Worm (Caenorhabditis elegans) whole organism, L2 larva: ENCODE results near the gene acy-3.

Source experiments
- C34F6.9 ChIP-seq: fragments of 150-350 bp; optimal IDR thresholded peaks from 2 replicates; lab custom pipeline; 2014; ENCODE audit warnings: missing biosample characterization, missing genetic modification characterization
- F13H6.1 ChIP-seq: sonication (generic microtip); optimal IDR thresholded peaks from 2 replicates; lab custom pipeline; 2016; ENCODE audit warnings: missing genetic modification characterization, missing compliant biosample characterization
- ZK546.5 ChIP-seq: sonication (generic microtip); optimal IDR thresholded peaks from 2 replicates; lab custom pipeline; 2017; ENCODE audit warnings: missing biosample characterization, missing genetic modification characterization
- aly-2 ChIP-seq: fragments of 150-350 bp; optimal IDR thresholded peaks from 2 replicates; lab custom pipeline; 2014; ENCODE audit warnings: missing biosample characterization, missing genetic modification characterization
- ama-1 ChIP-seq: fragments of 150-350 bp; optimal IDR thresholded peaks from 2 replicates; lab custom pipeline; 2018; ENCODE audit warnings: inconsistent platforms
- blmp-1 ChIP-seq: sonication (generic microtip); optimal IDR thresholded peaks from 2 replicates; lab custom pipeline; 2017; ENCODE audit warnings: missing genetic modification characterization, mild to moderate bottlenecking, missing compliant biosample characterization, antibody characterized with exemption, moderate library complexity; ENCODE audit not compliant: insufficient read depth
- ceh-16 ChIP-seq: fragments of 150-350 bp; optimal IDR thresholded peaks from 2 replicates; lab custom pipeline; 2014; ENCODE audit warnings: missing biosample characterization, missing genetic modification characterization
- crh-2 ChIP-seq: sonication (generic microtip); optimal IDR thresholded peaks from 2 replicates; lab custom pipeline; 2017; ENCODE audit warnings: missing biosample characterization, missing genetic modification characterization
- dmd-4 ChIP-seq: sonication (generic microtip); optimal IDR thresholded peaks from 2 replicates; lab custom pipeline; 2017; ENCODE audit warnings: missing biosample characterization, missing genetic modification characterization
- egl-27 ChIP-seq: sonication (generic microtip); optimal IDR thresholded peaks from 3 replicates; lab custom pipeline; 2017; ENCODE audit warnings: missing biosample characterization, missing genetic modification reagents, missing genetic modification characterization
- fos-1 ChIP-seq: fragments of 150-350 bp; optimal IDR thresholded peaks from 2 replicates; lab custom pipeline; 2014; ENCODE audit warnings: missing biosample characterization, missing genetic modification characterization
- gmeb-1 ChIP-seq: fragments of 150-350 bp; optimal IDR thresholded peaks from 2 replicates; lab custom pipeline; 2014; ENCODE audit warnings: missing biosample characterization, missing genetic modification characterization
- lin-11 ChIP-seq: fragments of 150-350 bp; sonication (generic microtip); optimal IDR thresholded peaks from 2 replicates; lab custom pipeline; 2014; ENCODE audit warnings: missing biosample characterization, missing genetic modification characterization, inconsistent platforms, mixed read lengths
- lin-13 ChIP-seq: fragments of 150-350 bp; optimal IDR thresholded peaks from 2 replicates; lab custom pipeline; 2014; ENCODE audit warnings: missing biosample characterization, missing genetic modification reagents, missing genetic modification characterization
- lin-39 ChIP-seq: fragments of 150-350 bp; optimal IDR thresholded peaks from 2 replicates; lab custom pipeline; 2014; ENCODE audit warnings: missing biosample characterization, missing genetic modification reagents, missing genetic modification characterization
- lsy-2 ChIP-seq, 2 experiments: fragments of 150-350 bp in 1 of 2; sonication (generic microtip) in 1 of 2; optimal IDR thresholded peaks; 2 replicates each; lab custom pipeline; 2014 to 2017; ENCODE audit warnings: missing biosample characterization in 2 of 2, missing genetic modification characterization in 2 of 2
- mbf-1 ChIP-seq: sonication (generic microtip); optimal IDR thresholded peaks from 2 replicates; lab custom pipeline; 2017; ENCODE audit warnings: missing biosample characterization, missing genetic modification characterization
- mdl-1 ChIP-seq, 2 experiments: fragments of 150-350 bp in 1 of 2; sonication (generic microtip) in 1 of 2; optimal IDR thresholded peaks; 2 replicates each; lab custom pipeline; 2017; ENCODE audit warnings: missing biosample characterization in 2 of 2, missing genetic modification characterization in 2 of 2
- nhr-10 ChIP-seq: sonication (generic microtip); optimal IDR thresholded peaks from 2 replicates; lab custom pipeline; 2017; ENCODE audit warnings: missing biosample characterization, missing genetic modification characterization
- nhr-129 ChIP-seq: fragments of 150-350 bp; optimal IDR thresholded peaks from 2 replicates; lab custom pipeline; 2014; ENCODE audit warnings: missing biosample characterization, missing genetic modification characterization
- nhr-21 ChIP-seq: fragments of 150-350 bp; optimal IDR thresholded peaks from 2 replicates; lab custom pipeline; 2014; ENCODE audit warnings: missing biosample characterization, missing genetic modification characterization
- nhr-23 ChIP-seq: fragments of 150-350 bp; optimal IDR thresholded peaks from 2 replicates; lab custom pipeline; 2014; ENCODE audit warnings: missing biosample characterization, missing genetic modification reagents, missing genetic modification characterization
- nhr-237 ChIP-seq: fragments of 150-350 bp; optimal IDR thresholded peaks from 2 replicates; lab custom pipeline; 2014; ENCODE audit warnings: missing biosample characterization, missing genetic modification characterization
- nhr-25 ChIP-seq: fragments of 150-350 bp; sonication (generic microtip); optimal IDR thresholded peaks from 3 replicates; lab custom pipeline; 2014; ENCODE audit warnings: missing biosample characterization, missing genetic modification characterization
- nhr-6 ChIP-seq: fragments of 150-350 bp; optimal IDR thresholded peaks from 2 replicates; lab custom pipeline; 2014; ENCODE audit warnings: missing biosample characterization, missing genetic modification characterization
- nhr-77 ChIP-seq: fragments of 150-350 bp; optimal IDR thresholded peaks from 2 replicates; lab custom pipeline; 2014; ENCODE audit warnings: missing biosample characterization, missing genetic modification characterization
- sem-4 ChIP-seq: fragments of 150-350 bp; optimal IDR thresholded peaks from 2 replicates; lab custom pipeline; 2014; ENCODE audit warnings: missing biosample characterization, missing genetic modification reagents, missing genetic modification characterization
- skn-1 ChIP-seq: sonication (generic microtip); optimal IDR thresholded peaks from 2 replicates; lab custom pipeline; 2017; ENCODE audit warnings: missing biosample characterization, missing genetic modification characterization
- sma-3 ChIP-seq: sonication (generic microtip); optimal IDR thresholded peaks from 2 replicates; lab custom pipeline; 2016; ENCODE audit warnings: missing genetic modification reagents, missing genetic modification characterization, missing compliant biosample characterization
- sma-9 ChIP-seq, 2 experiments: fragments of 150-350 bp in 1 of 2; sonication (generic microtip) in 1 of 2; optimal IDR thresholded peaks; 2 replicates each; lab custom pipeline; 2014 to 2016; ENCODE audit warnings: missing genetic modification characterization in 2 of 2, mild to moderate bottlenecking in 1 of 2, missing biosample characterization in 1 of 2, missing compliant biosample characterization in 1 of 2, missing genetic modification reagents in 1 of 2, moderate library complexity in 1 of 2
- unc-39 ChIP-seq: fragments of 150-350 bp; optimal IDR thresholded peaks from 2 replicates; lab custom pipeline; 2014; ENCODE audit warnings: missing biosample characterization, missing genetic modification characterization
- unc-55 ChIP-seq: fragments of 150-350 bp; sonication (generic microtip); optimal IDR thresholded peaks from 3 replicates; lab custom pipeline; 2014; ENCODE audit warnings: missing biosample characterization, missing genetic modification reagents, missing genetic modification characterization
- zag-1 ChIP-seq: fragments of 150-350 bp; optimal IDR thresholded peaks from 2 replicates; lab custom pipeline; 2014; ENCODE audit warnings: missing biosample characterization, missing genetic modification characterization
- ztf-1 ChIP-seq: fragments of 200-800 bp; sonication (Bioruptor generic); conservative IDR thresholded peaks from 2 replicates; pipeline ENCODE4 v1.3.6; 2022; ENCODE audit warnings: missing genetic modification characterization, missing compliant biosample characterization
- ztf-4 ChIP-seq: fragments of 150-350 bp; optimal IDR thresholded peaks from 2 replicates; lab custom pipeline; 2014; ENCODE audit warnings: missing biosample characterization, missing genetic modification characterization

The acy-3 gene

ce11 chrIII:3781827-3782226 lies 4.5 kb downstream of the acy-3 start:
- TF ChIP-seq C34F6.9 (tag; lab: Kevin White, UChicago) (peak; percentile 12), lin-11 (no peak), ztf-4 (tag; lab: Kevin White, UChicago) (peak; percentile 32), F13H6.1 (peak; percentile 23), nhr-129 (tag; lab: Kevin White, UChicago) (peak; percentile 53), sma-9 (GFP tag; optimal IDR thresholded peaks at IDR 0.05; lab: Kevin White, UChicago) (peak; percentile 27), sma-9 (tag; optimal IDR thresholded peaks at IDR 0.05; lab: Kevin White, UChicago) (no peak), crh-2 (tag; lab: Kevin White, UChicago) (peak; percentile 81), ama-1 (lab: Kevin White, UChicago) (no peak), nhr-23 (tag; lab: Kevin White, UChicago) (no peak)

ce11 chrIII:3774550-3774949 lies 11.7 kb downstream of the acy-3 start:
- TF ChIP-seq nhr-6 = no peak
- TF ChIP-seq nhr-25 (tag; lab: Kevin White, UChicago) = peak; percentile 18

ce11 chrIII:3773173-3773572 lies 13.1 kb downstream of the acy-3 start, which contains the start of gene lec-4:
lec-4 (minus strand) TSS chrIII:3773326.
- TF ChIP-seq unc-55 (GFP tag; lab: Kevin White, UChicago) = peak; percentile 61
- TF ChIP-seq mbf-1 = no peak
- peak; percentile 59 for TF ChIP-seq fos-1 (tag; lab: Kevin White, UChicago)
- TF ChIP-seq nhr-237 (tag; lab: Kevin White, UChicago) = no peak
- TF ChIP-seq crh-2 (tag; lab: Kevin White, UChicago) = peak; percentile 62
- TF ChIP-seq C34F6.9 (tag; lab: Kevin White, UChicago) = peak; percentile 65
- no peak for TF ChIP-seq nhr-23 (tag; lab: Kevin White, UChicago)
- peak; percentile 3 for TF ChIP-seq lin-13 (GFP tag; lab: Kevin White, UChicago)
- no peak for TF ChIP-seq unc-39 (tag; lab: Kevin White, UChicago)
- no peak for TF ChIP-seq ceh-16 (tag; lab: Kevin White, UChicago)
- no peak for TF ChIP-seq skn-1 (tag; lab: Kevin White, UChicago)
- TF ChIP-seq dmd-4 (tag; lab: Kevin White, UChicago) = no peak
- peak; percentile 59 for TF ChIP-seq F13H6.1
- TF ChIP-seq nhr-6 = peak; percentile 60
- TF ChIP-seq aly-2 (tag; lab: Kevin White, UChicago) = no peak
- TF ChIP-seq ama-1 (lab: Kevin White, UChicago) = peak; percentile 51
- no peak for TF ChIP-seq gmeb-1 (tag; lab: Kevin White, UChicago)
- TF ChIP-seq lin-39 (tag; lab: Kevin White, UChicago) = no peak
- peak; percentile 43 for TF ChIP-seq sma-9 (GFP tag; optimal IDR thresholded peaks at IDR 0.05; lab: Kevin White, UChicago)
- TF ChIP-seq sma-9 (tag; optimal IDR thresholded peaks at IDR 0.05; lab: Kevin White, UChicago) = no peak
- TF ChIP-seq egl-27 (tag; lab: Kevin White, UChicago) = peak; percentile 17
- TF ChIP-seq nhr-25 (tag; lab: Kevin White, UChicago) = peak; percentile 40
- peak; percentile 7 to 68 for TF ChIP-seq lsy-2 (tag; optimal IDR thresholded peaks at IDR 0.05; lab: Kevin White, UChicago)
- TF ChIP-seq nhr-129 (tag; lab: Kevin White, UChicago) = peak; percentile 67
- peak; percentile 9 for TF ChIP-seq blmp-1 (tag; lab: Kevin White, UChicago)
- peak; percentile 48 for TF ChIP-seq sma-3 (GFP tag; lab: Kevin White, UChicago)
- TF ChIP-seq, all 48 proteins: peak for 15

ce11 chrIII:3768200-3768599 lies 18.1 kb downstream of the acy-3 start, which contains the start of gene gmeb-3:
gmeb-3 (plus strand) TSS chrIII:3768500.
- TF ChIP-seq mdl-1 (tag; optimal IDR thresholded peaks at IDR 0.05; lab: Kevin White, UChicago) (no peak), ceh-16 (tag; lab: Kevin White, UChicago) (no peak), F13H6.1 (no peak), nhr-25 (tag; lab: Kevin White, UChicago) (no peak), zag-1 (no peak), gmeb-1 (tag; lab: Kevin White, UChicago) (no peak), nhr-6 (no peak), lin-13 (GFP tag; lab: Kevin White, UChicago) (no peak), ZK546.5 (tag; lab: Kevin White, UChicago) (no peak), lin-39 (tag; lab: Kevin White, UChicago) (no peak), nhr-129 (tag; lab: Kevin White, UChicago) (no peak), ztf-1 (GFP tag; lab: Robert Waterston, UW) (no peak), nhr-23 (tag; lab: Kevin White, UChicago) (no peak), nhr-77 (no peak), sem-4 (no peak), C34F6.9 (tag; lab: Kevin White, UChicago) (no peak), fos-1 (tag; lab: Kevin White, UChicago) (no peak), nhr-21 (tag; lab: Kevin White, UChicago) (no peak), nhr-10 (tag; lab: Kevin White, UChicago) (no peak), egl-27 (tag; lab: Kevin White, UChicago) (no peak)
